Worm (Caenorhabditis elegans) whole organism, L4 larva: ENCODE results near the gene T28A8.4.

Experiments
- D1046.2 ChIP-seq: fragments of 200-800 bp; sonication (Bioruptor generic); IDR thresholded peaks from 2 replicates; pipeline ENCODE4 v1.3.6; 2022; ENCODE audit warnings: missing genetic modification characterization, missing compliant biosample characterization
- T26A8.4 ChIP-seq: fragments of 200-800 bp; sonication (Bioruptor generic); IDR thresholded peaks from 2 replicates; pipeline ENCODE4 v1.3.6; 2022; ENCODE audit warnings: missing genetic modification characterization, missing compliant biosample characterization
- ZK337.2 ChIP-seq: fragments of 200-800 bp; sonication (Bioruptor generic); IDR thresholded peaks from 2 replicates; pipeline ENCODE4 v1.3.6; 2022; ENCODE audit warnings: missing genetic modification reagents, missing genetic modification characterization, missing compliant biosample characterization
- ZK546.5 ChIP-seq, 2 experiments: sonication (generic microtip); optimal IDR thresholded peaks; 2 replicates each; lab custom pipeline; 2017; ENCODE audit warnings: missing biosample characterization in 2 of 2, missing genetic modification characterization in 2 of 2
- aha-1 ChIP-seq: fragments of 150-350 bp; peaks from one replicate; lab custom pipeline; 2014; ENCODE audit warnings: missing biosample characterization, missing genetic modification characterization
- arid-1 ChIP-seq: fragments of 200-800 bp; sonication (Bioruptor generic); conservative IDR thresholded peaks from 2 replicates; pipeline ENCODE4 v1.3.6; 2022; ENCODE audit warnings: missing genetic modification reagents, missing genetic modification characterization, missing compliant biosample characterization
- ceh-20 ChIP-seq: fragments of 200-800 bp; sonication (Bioruptor generic); IDR thresholded peaks from 2 replicates; pipeline ENCODE4 v1.3.6; 2022; ENCODE audit warnings: missing genetic modification reagents, missing genetic modification characterization, missing compliant biosample characterization
- ceh-28 ChIP-seq: fragments of 150-350 bp; optimal IDR thresholded peaks from 2 replicates; lab custom pipeline; 2014; ENCODE audit warnings: missing biosample characterization, missing genetic modification reagents, missing genetic modification characterization
- ceh-44 ChIP-seq: fragments of 200-800 bp; sonication (Bioruptor generic); IDR thresholded peaks from 2 replicates; pipeline ENCODE4 v1.3.6; 2022; ENCODE audit warnings: missing genetic modification reagents, missing genetic modification characterization, missing compliant biosample characterization
- ceh-62 ChIP-seq: sonication (generic microtip); optimal IDR thresholded peaks from 2 replicates; lab custom pipeline; 2017; ENCODE audit warnings: missing biosample characterization, missing genetic modification characterization
- ctbp-1 ChIP-seq: fragments of 200-800 bp; sonication (Bioruptor generic); IDR thresholded peaks from 2 replicates; pipeline ENCODE4 v1.3.6; 2022; ENCODE audit warnings: missing genetic modification reagents, missing genetic modification characterization, missing compliant biosample characterization
- daf-12 ChIP-seq: fragments of 150-350 bp; optimal IDR thresholded peaks from 2 replicates; lab custom pipeline; 2014; ENCODE audit warnings: missing biosample characterization, missing genetic modification reagents, missing genetic modification characterization
- daf-16 ChIP-seq, 3 experiments: sonication (generic microtip); optimal IDR thresholded peaks; 2 replicates each; lab custom pipeline; 2016 to 2017; ENCODE audit warnings: missing genetic modification characterization in 3 of 3, missing genetic modification reagents in 3 of 3, mild to moderate bottlenecking in 2 of 3, missing compliant biosample characterization in 2 of 3, missing biosample characterization in 1 of 3, moderate library complexity in 1 of 3
- dmd-6 ChIP-seq: fragments of 200-800 bp; sonication (Bioruptor generic); IDR thresholded peaks from 2 replicates; pipeline ENCODE4 v1.3.6; 2022; ENCODE audit warnings: missing genetic modification reagents, missing genetic modification characterization, missing compliant biosample characterization
- dve-1 ChIP-seq: sonication (generic microtip); optimal IDR thresholded peaks from 2 replicates; lab custom pipeline; 2017; ENCODE audit warnings: antibody characterized with exemption, mild to moderate bottlenecking, missing genetic modification characterization, missing compliant biosample characterization; ENCODE audit not compliant: insufficient read depth
- egl-43 ChIP-seq: fragments of 200-800 bp; sonication (Bioruptor generic); IDR thresholded peaks from 2 replicates; pipeline ENCODE4 v1.3.6; 2022; ENCODE audit warnings: missing genetic modification reagents, missing genetic modification characterization, missing compliant biosample characterization
- fkh-10 ChIP-seq: fragments of 150-350 bp; optimal IDR thresholded peaks from 2 replicates; lab custom pipeline; 2014; ENCODE audit warnings: missing biosample characterization, missing genetic modification reagents, missing genetic modification characterization
- fos-1 ChIP-seq: fragments of 150-350 bp; optimal IDR thresholded peaks from 2 replicates; lab custom pipeline; 2014; ENCODE audit warnings: missing biosample characterization, missing genetic modification characterization
- gei-8 ChIP-seq: fragments of 200-800 bp; sonication (Bioruptor generic); optimal IDR thresholded peaks from 2 replicates; lab custom pipeline; 2018; ENCODE audit warnings: mild to moderate bottlenecking, missing genetic modification characterization, missing compliant biosample characterization
- hif-1 ChIP-seq, 2 experiments: sonication (generic microtip); optimal IDR thresholded peaks; 2 replicates each; lab custom pipeline; 2016 to 2017; ENCODE audit warnings: missing compliant biosample characterization in 2 of 2, missing genetic modification characterization in 2 of 2, missing genetic modification reagents in 2 of 2, missing genotype in 2 of 2, mild to moderate bottlenecking in 1 of 2
- hlh-11 ChIP-seq: fragments of 200-800 bp; sonication (Bioruptor generic); optimal IDR thresholded peaks from 2 replicates; lab custom pipeline; 2018; ENCODE audit warnings: mild to moderate bottlenecking, missing genetic modification characterization, missing compliant biosample characterization
- hmg-1.1 ChIP-seq: fragments of 200-800 bp; sonication (Bioruptor generic); IDR thresholded peaks from 2 replicates; pipeline ENCODE4 v1.3.6; 2022; ENCODE audit warnings: missing genetic modification reagents, missing genetic modification characterization, missing compliant biosample characterization
- lin-1 ChIP-seq: fragments of 200-800 bp; sonication (Bioruptor generic); IDR thresholded peaks from 2 replicates; pipeline ENCODE4 v1.3.6; 2022; ENCODE audit warnings: missing genetic modification reagents, missing genetic modification characterization, missing compliant biosample characterization
- lin-13 ChIP-seq: fragments of 150-350 bp; optimal IDR thresholded peaks from 2 replicates; lab custom pipeline; 2014; ENCODE audit warnings: missing biosample characterization, missing genetic modification reagents, missing genetic modification characterization
- lin-39 ChIP-seq: fragments of 150-350 bp; optimal IDR thresholded peaks from 2 replicates; lab custom pipeline; 2014; ENCODE audit warnings: missing biosample characterization, missing genetic modification reagents, missing genetic modification characterization
- lsy-2 ChIP-seq, 2 experiments: fragments of 150-350 bp in 1 of 2; sonication (generic microtip) in 1 of 2; optimal IDR thresholded peaks; 2 replicates each; lab custom pipeline; 2014 to 2017; ENCODE audit warnings: missing biosample characterization in 2 of 2, missing genetic modification characterization in 2 of 2
- madf-5 ChIP-seq, 2 experiments: fragments of 200-800 bp; sonication (Bioruptor generic); IDR thresholded peaks; 2 replicates each; pipeline ENCODE4 v1.3.6; 2022; ENCODE audit warnings: missing compliant biosample characterization in 2 of 2, missing genetic modification characterization in 2 of 2
- madf-9 ChIP-seq: fragments of 200-800 bp; sonication (Bioruptor generic); conservative IDR thresholded peaks from 2 replicates; pipeline ENCODE4 v1.3.6; 2022; ENCODE audit warnings: missing genetic modification reagents, missing genetic modification characterization, missing compliant biosample characterization
- mes-2 ChIP-seq: sonication (generic microtip); optimal IDR thresholded peaks from 2 replicates; lab custom pipeline; 2016; ENCODE audit warnings: missing genotype, mild to moderate bottlenecking, missing genetic modification characterization, missing compliant biosample characterization; ENCODE audit not compliant: poor library complexity, severe bottlenecking
- mxl-3 ChIP-seq: fragments of 200-800 bp; sonication (Bioruptor generic); optimal IDR thresholded peaks from 2 replicates; lab custom pipeline; 2018; ENCODE audit warnings: mild to moderate bottlenecking, missing genetic modification characterization, missing compliant biosample characterization
- nhr-111 ChIP-seq: fragments of 200-800 bp; sonication (Bioruptor generic); optimal IDR thresholded peaks from 2 replicates; lab custom pipeline; 2018; ENCODE audit warnings: mild to moderate bottlenecking, missing genetic modification characterization, missing compliant biosample characterization
- nhr-28 ChIP-seq: fragments of 150-350 bp; optimal IDR thresholded peaks from 2 replicates; lab custom pipeline; 2014; ENCODE audit warnings: missing biosample characterization, missing genetic modification characterization
- nhr-77 ChIP-seq: fragments of 150-350 bp; optimal IDR thresholded peaks from 2 replicates; lab custom pipeline; 2014; ENCODE audit warnings: missing biosample characterization, missing genetic modification characterization
- php-3 ChIP-seq: fragments of 200-800 bp; sonication (Bioruptor generic); IDR thresholded peaks from 2 replicates; pipeline ENCODE4 v1.3.6; 2022; ENCODE audit warnings: missing genetic modification reagents, missing genetic modification characterization, missing compliant biosample characterization
- pqm-1 ChIP-seq: sonication (generic microtip); optimal IDR thresholded peaks from 2 replicates; lab custom pipeline; 2017; ENCODE audit warnings: missing biosample characterization, missing genetic modification characterization
- set-16 ChIP-seq: fragments of 200-800 bp; sonication (Bioruptor generic); IDR thresholded peaks from 2 replicates; pipeline ENCODE4 v1.3.6; 2022; ENCODE audit warnings: missing genetic modification reagents, missing genetic modification characterization, missing compliant biosample characterization
- snpc-1.2 ChIP-seq: fragments of 200-800 bp; sonication (Bioruptor generic); IDR thresholded peaks from 2 replicates; pipeline ENCODE4 v1.3.6; 2022; ENCODE audit warnings: missing genetic modification reagents, missing genetic modification characterization, missing compliant biosample characterization
- snpc-4 ChIP-seq: fragments of 150-350 bp; optimal IDR thresholded peaks from 2 replicates; lab custom pipeline; 2014; ENCODE audit warnings: missing biosample characterization, missing genetic modification characterization
- tra-1 ChIP-seq: fragments of 200-800 bp; sonication (Bioruptor generic); IDR thresholded peaks from 2 replicates; pipeline ENCODE4 v1.3.6; 2022; ENCODE audit warnings: missing genetic modification reagents, missing genetic modification characterization, missing compliant biosample characterization
- unc-62 ChIP-seq, 3 experiments: fragments of 150-350 bp in 1 of 3; sonication (generic microtip); optimal IDR thresholded peaks in 2 of 3; peaks in 1 of 3; 1 replicate in 1 of 3; 2 replicates in 2 of 3; lab custom pipeline; 2014 to 2017; ENCODE audit warnings: missing biosample characterization in 3 of 3, missing genetic modification characterization in 3 of 3, missing genetic modification reagents in 3 of 3, missing genotype in 1 of 3
- zag-1 ChIP-seq: fragments of 150-350 bp; optimal IDR thresholded peaks from 2 replicates; lab custom pipeline; 2014; ENCODE audit warnings: missing biosample characterization, missing genetic modification characterization
- zip-11 ChIP-seq: fragments of 200-800 bp; sonication (Bioruptor generic); IDR thresholded peaks from 2 replicates; pipeline ENCODE4 v1.3.6; 2022; ENCODE audit warnings: missing genetic modification characterization, missing compliant biosample characterization
- ztf-7 ChIP-seq: fragments of 150-350 bp; optimal IDR thresholded peaks from 2 replicates; lab custom pipeline; 2014; ENCODE audit warnings: missing biosample characterization, missing genetic modification characterization

The T28A8.4 gene

DNA sequence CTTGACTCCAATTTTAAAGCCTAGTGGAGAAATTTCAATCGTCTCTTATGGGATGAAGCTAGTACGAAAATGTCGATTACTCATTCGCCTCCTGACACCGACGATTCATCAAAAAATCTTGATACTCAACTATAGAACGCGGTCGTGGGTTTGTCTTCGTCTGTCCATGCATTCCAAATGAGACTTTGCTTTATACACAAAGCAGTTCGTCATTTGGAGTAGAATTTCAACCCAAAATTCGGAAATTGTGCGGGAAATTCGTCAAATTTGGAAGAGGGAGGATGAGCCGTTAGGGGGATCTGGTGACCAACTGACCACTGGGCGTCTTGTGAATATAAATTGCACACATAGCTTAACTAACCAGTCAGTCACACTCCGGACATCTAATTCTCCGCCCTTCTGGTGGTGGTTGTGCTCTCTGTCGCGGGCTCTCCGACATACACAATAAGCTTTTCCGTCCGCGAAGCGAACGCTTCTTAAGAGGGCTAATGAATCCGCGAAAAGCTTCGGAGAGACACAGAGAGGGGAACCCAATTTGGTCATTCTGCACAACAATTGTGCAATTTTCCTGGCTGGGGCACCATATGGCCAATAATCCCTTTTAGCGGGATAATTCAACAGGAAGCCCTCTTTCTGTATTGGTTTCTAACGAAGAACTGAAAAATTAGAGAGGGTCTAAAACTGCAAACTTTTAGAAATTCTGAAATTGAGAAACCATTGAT is 21.8 kb downstream of the T28A8.4 start:
- TF ChIP-seq lin-13 (GFP tag; lab: Kevin White, UChicago) = no peak
- TF ChIP-seq tra-1 = no peak
- TF ChIP-seq daf-12 = no peak
- no peak for TF ChIP-seq nhr-111 (GFP tag; lab: Kevin White, UChicago)
- TF ChIP-seq mes-2 (tag; lab: Kevin White, UChicago) = no peak
- no peak for TF ChIP-seq lin-1
- no peak for TF ChIP-seq nhr-77
- 0 out of 2 replicates have a peak, but pooled peaks have one; percentile 11 for TF ChIP-seq madf-9 (GFP tag; lab: Robert Waterston, UW)
- no peak for TF ChIP-seq pqm-1 (tag; lab: Kevin White, UChicago)
- no peak for TF ChIP-seq arid-1 (GFP tag; lab: Robert Waterston, UW)
- no peak for TF ChIP-seq zag-1 (tag; lab: Kevin White, UChicago)
- no peak for TF ChIP-seq ztf-7 (tag; lab: Kevin White, UChicago)
- no peak for TF ChIP-seq lsy-2 (tag; optimal IDR thresholded peaks at IDR 0.05; lab: Kevin White, UChicago)
- no peak for TF ChIP-seq lin-39
- TF ChIP-seq ceh-44 (GFP tag; lab: Robert Waterston, UW) = no peak
- TF ChIP-seq aha-1 (tag; lab: Kevin White, UChicago) = peak; percentile 94
- 0 out of 2 replicates have a peak, but pooled peaks have one; percentile 18 for TF ChIP-seq hmg-1.1 (GFP tag; lab: Robert Waterston, UW)
- TF ChIP-seq egl-43 (GFP tag; lab: Robert Waterston, UW) = 0 out of 2 replicates have a peak, but pooled peaks have one; percentile 48
- TF ChIP-seq mxl-3 (GFP tag; lab: Kevin White, UChicago) = no peak

DNA sequence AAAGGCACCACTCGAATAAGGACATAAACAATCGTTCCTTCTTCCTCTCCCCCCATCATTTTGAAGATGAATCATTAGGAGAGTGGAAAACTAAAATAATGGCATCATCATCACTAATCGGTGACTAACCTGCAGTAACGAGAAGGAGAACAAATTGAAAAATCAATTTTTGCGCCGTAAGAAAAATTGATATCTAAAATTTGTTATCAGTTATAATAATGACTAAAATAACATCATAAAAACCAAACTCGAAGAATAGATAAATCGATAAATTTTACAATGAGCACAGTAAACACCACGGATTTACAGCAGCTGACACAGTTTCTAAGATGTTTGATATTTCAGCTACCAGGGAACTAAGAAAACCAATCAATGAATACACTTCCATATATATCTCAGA is 22.7 kb downstream of the T28A8.4 start:
- TF ChIP-seq mes-2 (tag; lab: Kevin White, UChicago) (peak; percentile 50), nhr-28 (tag; lab: Kevin White, UChicago) (peak; percentile 52), arid-1 (GFP tag; lab: Robert Waterston, UW) (no peak), hlh-11 (tag; lab: Kevin White, UChicago) (peak; percentile 11), pqm-1 (tag; lab: Kevin White, UChicago) (peak; percentile 84), daf-16 (GFP tag; optimal IDR thresholded peaks at IDR 0.05; lab: Kevin White, UChicago) (no peak), daf-16 (tag; optimal IDR thresholded peaks at IDR 0.05; lab: Kevin White, UChicago) (peak; percentile 91), dmd-6 (GFP tag; lab: Robert Waterston, UW) (peak; percentile 23; the same call in 1 of the 2 replicates), php-3 (GFP tag; lab: Robert Waterston, UW) (0 out of 2 replicates have a peak, but pooled peaks have one; percentile 22), zip-11 (no peak), dve-1 (peak; percentile 77), aha-1 (tag; lab: Kevin White, UChicago) (peak; percentile 46)

DNA sequence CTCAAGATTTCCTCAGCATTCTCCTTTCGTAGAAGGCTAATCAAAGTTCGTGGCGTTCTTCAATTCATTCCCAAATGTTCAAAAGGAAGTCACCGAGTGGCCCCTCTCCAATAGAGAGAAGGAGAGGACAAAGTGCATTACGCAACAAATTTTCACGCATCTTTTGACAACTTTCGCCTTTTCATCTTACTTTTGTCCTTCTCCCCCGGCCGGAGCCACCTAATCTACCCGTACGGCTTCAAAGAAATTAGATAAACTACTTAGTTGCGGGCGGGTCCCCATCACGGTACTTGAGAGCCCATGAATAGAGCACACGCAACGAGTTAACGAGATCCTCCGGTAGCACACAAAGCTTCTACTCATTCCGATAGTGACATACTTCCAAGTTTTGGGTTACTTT is 23.2 kb downstream of the T28A8.4 start:
- no peak for TF ChIP-seq daf-12
- TF ChIP-seq nhr-28 (tag; lab: Kevin White, UChicago) = no peak
- no peak for TF ChIP-seq gei-8
- no peak for TF ChIP-seq ceh-28 (tag; lab: Kevin White, UChicago)
- TF ChIP-seq D1046.2 = no peak
- no peak for TF ChIP-seq lin-39
- TF ChIP-seq T26A8.4 (GFP tag; lab: Robert Waterston, UW) = no peak
- TF ChIP-seq fkh-10 (GFP tag; lab: Kevin White, UChicago) = peak; percentile 70
- TF ChIP-seq ceh-62 = no peak
- no peak for TF ChIP-seq unc-62 (GFP tag; optimal IDR thresholded peaks at IDR 0.05 in 1 of 2; lab: Kevin White, UChicago)
- TF ChIP-seq unc-62 (tag; optimal IDR thresholded peaks at IDR 0.05; lab: Kevin White, UChicago) = no peak
- TF ChIP-seq snpc-4 = no peak
- no peak for TF ChIP-seq ceh-20
- peak; percentile 51; the same call in 1 of the 2 replicates for TF ChIP-seq ctbp-1 (GFP tag; lab: Robert Waterston, UW)
- TF ChIP-seq fos-1 (tag; lab: Kevin White, UChicago) = no peak
- no peak for TF ChIP-seq ZK546.5 (tag; optimal IDR thresholded peaks at IDR 0.05; lab: Kevin White, UChicago)
- TF ChIP-seq set-16 = no peak
- no peak for TF ChIP-seq madf-5 (GFP tag; IDR thresholded peaks at IDR 0.05; lab: Robert Waterston, UW)
- no peak for TF ChIP-seq ZK337.2
- no peak for TF ChIP-seq hif-1 (tag; optimal IDR thresholded peaks at IDR 0.05; lab: Kevin White, UChicago)
- TF ChIP-seq snpc-1.2 (GFP tag; lab: Robert Waterston, UW) = peak; percentile 37; the same call in 1 of the 2 replicates
- no peak for TF ChIP-seq mxl-3 (GFP tag; lab: Kevin White, UChicago)
